Fruit fly (Drosophila melanogaster) whole organism: ENCODE data around the gene Sec24CD.

Experiments used
- Dll ChIP-seq: fragments of >200 bp; optimal IDR thresholded peaks from 2 replicates; lab custom pipeline; 2017
- pan ChIP-seq: fragments of >200 bp; optimal IDR thresholded peaks from 2 replicates; lab custom pipeline; 2017
- psq ChIP-seq: fragments of >200 bp; optimal IDR thresholded peaks from 2 replicates; lab custom pipeline; 2017
- usp ChIP-seq: fragments of >200 bp; optimal IDR thresholded peaks from 2 replicates; lab custom pipeline; 2017; ENCODE audit warnings: missing biosample characterization, missing genetic modification characterization, mixed read lengths

dm6 chr2L:2201107-2201561, 35.5 kb downstream of the Sec24CD start:
- no peak for TF ChIP-seq psq (lab: Kevin White, UChicago)
- TF ChIP-seq pan = no peak
- TF ChIP-seq usp (GFP tag; lab: Kevin White, UChicago) = no peak
- no peak for TF ChIP-seq Dll
